Worm (Caenorhabditis elegans): ENCODE results near the gene B0281.6.
A peak's percentile ranks its signal among the peaks of the same experiment; 100 is the strongest.

DNA sequence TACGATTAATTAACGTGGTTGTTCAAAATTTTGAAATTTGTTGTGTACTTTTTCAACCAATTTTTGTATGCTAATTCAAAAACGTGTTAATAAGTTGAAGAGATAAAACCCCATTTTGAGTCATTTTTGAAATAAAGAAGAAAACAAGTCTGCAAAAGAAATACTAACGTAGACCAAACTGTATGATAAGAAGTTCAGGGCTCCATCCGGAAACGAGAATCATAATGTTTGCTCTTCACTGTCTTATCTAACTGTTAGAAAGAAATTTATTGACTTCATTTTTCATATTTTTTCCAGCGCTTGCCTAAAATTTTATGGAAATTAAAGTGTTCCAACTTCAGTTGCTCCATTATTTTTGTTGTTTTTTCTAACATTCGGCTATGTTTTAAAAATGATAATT lies 3.3 kb upstream of the B0281.6 start:
- TF ChIP-seq pqm-1 (tag; optimal IDR thresholded peaks at IDR 0.05) = peak; percentile 59
- TF ChIP-seq nhr-237 (tag; optimal IDR thresholded peaks at IDR 0.05) = no peak
- no peak for TF ChIP-seq nhr-11 (tag; optimal IDR thresholded peaks at IDR 0.05)
- no peak for TF ChIP-seq mdl-1 (tag; optimal IDR thresholded peaks at IDR 0.05)
- no peak for TF ChIP-seq snpc-4 (tag; optimal IDR thresholded peaks at IDR 0.05)
- no peak for TF ChIP-seq ztf-11 (tag; optimal IDR thresholded peaks at IDR 0.05)
- TF ChIP-seq fos-1 (tag; optimal IDR thresholded peaks at IDR 0.05) = no peak
- TF ChIP-seq pha-4 (tag; optimal IDR thresholded peaks at IDR 0.05) = no peak
- TF ChIP-seq nhr-25 (tag; optimal IDR thresholded peaks at IDR 0.05) = no peak
- no peak for TF ChIP-seq nhr-28 (tag; optimal IDR thresholded peaks at IDR 0.05)

Data from whole organism, L3 larva.